Fruit fly (Drosophila melanogaster): ENCODE data around the gene BicD.

The BicD gene

dm6 chr2L:17410358-17410757 is 62.7 kb downstream of the BicD start, which contains the start of the genes Polr2J and CG15141 (continued):
- TF ChIP-seq CG32006 (GFP tag; optimal IDR thresholded peaks at IDR 0.05), result no peak
- TF ChIP-seq fd85E (GFP tag; optimal IDR thresholded peaks at IDR 0.05), result no peak
- TF ChIP-seq CG3919 (GFP tag; optimal IDR thresholded peaks at IDR 0.05), result no peak
- peak; percentile 78 for TF ChIP-seq CG34406 (GFP tag; optimal IDR thresholded peaks at IDR 0.05)
- TF ChIP-seq Met (GFP tag; optimal IDR thresholded peaks at IDR 0.05), result peak; percentile 72
- TF ChIP-seq OdsH (GFP tag; optimal IDR thresholded peaks at IDR 0.05), result peak; percentile 83
- peak; percentile 27 for TF ChIP-seq Eip93F (GFP tag; optimal IDR thresholded peaks at IDR 0.05)
- no peak for TF ChIP-seq CG6854 (GFP tag; optimal IDR thresholded peaks at IDR 0.05)
- TF ChIP-seq CG10669 (GFP tag; optimal IDR thresholded peaks at IDR 0.05), result no peak
- TF ChIP-seq CG8119 (GFP tag; IDR thresholded peaks at IDR 0.05), result no peak; the same call in 2 of the 3 replicates
- TF ChIP-seq vri (GFP tag; optimal IDR thresholded peaks at IDR 0.05), result no peak
